Worm (Caenorhabditis elegans) whole organism, L1 larva: ENCODE measurements around the gene Y17D7C.1.

Source experiments
- C16A3.4 ChIP-seq: fragments of 150-350 bp; optimal IDR thresholded peaks from 2 replicates; lab custom pipeline; 2014; ENCODE audit warnings: missing biosample characterization, missing genetic modification characterization
- aha-1 ChIP-seq: fragments of 150-350 bp; optimal IDR thresholded peaks from 2 replicates; lab custom pipeline; 2014; ENCODE audit warnings: missing biosample characterization, missing genetic modification characterization
- ceh-8 ChIP-seq: fragments of 200-800 bp; sonication (Bioruptor generic); optimal IDR thresholded peaks from 2 replicates; lab custom pipeline; 2018; ENCODE audit warnings: mild to moderate bottlenecking, missing genetic modification characterization, moderate library complexity, missing compliant biosample characterization
- ceh-88 ChIP-seq: fragments of 200-800 bp; sonication (Bioruptor generic); IDR thresholded peaks from 2 replicates; pipeline ENCODE4 v1.3.6; 2022; ENCODE audit warnings: missing genetic modification characterization, missing compliant biosample characterization
- ceh-90 ChIP-seq: sonication (generic microtip); optimal IDR thresholded peaks from 2 replicates; lab custom pipeline; 2016; ENCODE audit warnings: missing genetic modification characterization, missing compliant biosample characterization
- dpl-1 ChIP-seq, 3 experiments: fragments of 150-350 bp in 2 of 3; sonication (generic microtip) in 1 of 3; optimal IDR thresholded peaks; 2 replicates each; lab custom pipeline; 2014 to 2017; ENCODE audit warnings: missing biosample characterization in 3 of 3, missing genetic modification characterization in 3 of 3, missing genetic modification reagents in 3 of 3
- dsc-1 ChIP-seq: sonication (generic microtip); optimal IDR thresholded peaks from 2 replicates; lab custom pipeline; 2016; ENCODE audit warnings: mild to moderate bottlenecking, missing genetic modification characterization, missing compliant biosample characterization
- efl-1 ChIP-seq, 4 experiments: fragments of 150-350 bp; optimal IDR thresholded peaks in 3 of 4; peaks in 1 of 4; 1 replicate in 1 of 4; 2 replicates in 3 of 4; lab custom pipeline; 2014; ENCODE audit warnings: missing biosample characterization in 2 of 4, missing genetic modification characterization in 2 of 4, missing genetic modification reagents in 2 of 4
- efl-3 ChIP-seq: fragments of 200-800 bp; sonication (Bioruptor generic); optimal IDR thresholded peaks from 2 replicates; lab custom pipeline; 2018; ENCODE audit warnings: mild to moderate bottlenecking, missing genetic modification characterization, missing compliant biosample characterization
- egl-13 ChIP-seq: sonication (generic microtip); optimal IDR thresholded peaks from 2 replicates; lab custom pipeline; 2016; ENCODE audit warnings: missing genotype, missing genetic modification reagents, missing genetic modification characterization, missing compliant biosample characterization
- elt-2 ChIP-seq: sonication (generic microtip); optimal IDR thresholded peaks from 2 replicates; lab custom pipeline; 2016; ENCODE audit warnings: missing genetic modification characterization, mild to moderate bottlenecking, inconsistent platforms, missing compliant biosample characterization, missing genetic modification reagents
- elt-3 ChIP-seq, 6 experiments: fragments of 150-350 bp in 1 of 6; sonication (generic microtip); optimal IDR thresholded peaks; 2 replicates each; lab custom pipeline; 2017 to 2018; ENCODE audit warnings: missing biosample characterization in 6 of 6, missing genetic modification characterization in 6 of 6, inconsistent platforms in 1 of 6
- fkh-10 ChIP-seq: sonication (generic microtip); optimal IDR thresholded peaks from 2 replicates; lab custom pipeline; 2017; ENCODE audit warnings: missing biosample characterization, missing genetic modification reagents, missing genetic modification characterization
- fkh-8 ChIP-seq: sonication (generic microtip); optimal IDR thresholded peaks from 2 replicates; lab custom pipeline; 2016; ENCODE audit warnings: mild to moderate bottlenecking, missing genetic modification characterization, missing compliant biosample characterization
- grh-1 ChIP-seq: fragments of 200-800 bp; sonication (Bioruptor generic); IDR thresholded peaks from 2 replicates; pipeline ENCODE4 v1.3.6; 2022; ENCODE audit warnings: missing genetic modification reagents, missing genetic modification characterization, missing compliant biosample characterization
- hlh-17 ChIP-seq: fragments of 200-800 bp; sonication (Bioruptor generic); optimal IDR thresholded peaks from 2 replicates; lab custom pipeline; 2018; ENCODE audit warnings: missing genetic modification characterization, mild to moderate bottlenecking, missing compliant biosample characterization, moderate library complexity, borderline replicate concordance
- hpl-2 ChIP-seq: fragments of 150-350 bp; optimal IDR thresholded peaks from 2 replicates; lab custom pipeline; 2014; ENCODE audit warnings: missing biosample characterization, missing genetic modification reagents, missing genetic modification characterization
- lin-14 ChIP-seq: fragments of 200-800 bp; sonication (Bioruptor generic); optimal IDR thresholded peaks from 2 replicates; lab custom pipeline; 2018; ENCODE audit warnings: mild to moderate bottlenecking, missing genetic modification characterization, moderate library complexity, missing compliant biosample characterization
- lin-35 ChIP-seq, 2 experiments: fragments of 150-350 bp; optimal IDR thresholded peaks; 2 replicates each; lab custom pipeline; 2014; ENCODE audit warnings: missing biosample characterization in 2 of 2, missing genetic modification characterization in 2 of 2, missing genetic modification reagents in 2 of 2
- lin-39 ChIP-seq: fragments of 150-350 bp; optimal IDR thresholded peaks from 2 replicates; lab custom pipeline; 2014; ENCODE audit warnings: missing biosample characterization, missing genetic modification reagents, missing genetic modification characterization
- lir-3 ChIP-seq: sonication (generic microtip); optimal IDR thresholded peaks from 2 replicates; lab custom pipeline; 2016; ENCODE audit warnings: mild to moderate bottlenecking, missing genetic modification characterization, moderate library complexity, missing compliant biosample characterization; ENCODE audit not compliant: poor library complexity
- mdl-1 ChIP-seq, 2 experiments: fragments of 150-350 bp; optimal IDR thresholded peaks; 2 replicates each; lab custom pipeline; 2014 to 2017; ENCODE audit warnings: missing biosample characterization in 2 of 2, missing genetic modification characterization in 2 of 2, inconsistent platforms in 1 of 2
- nhr-11 ChIP-seq: fragments of 150-350 bp; optimal IDR thresholded peaks from 2 replicates; lab custom pipeline; 2014; ENCODE audit warnings: missing biosample characterization, missing genetic modification characterization
- nhr-12 ChIP-seq: sonication (generic microtip); optimal IDR thresholded peaks from 2 replicates; lab custom pipeline; 2017; ENCODE audit warnings: missing biosample characterization, missing genetic modification characterization
- nhr-19 ChIP-seq: fragments of 200-800 bp; sonication (Bioruptor generic); conservative IDR thresholded peaks from 2 replicates; pipeline ENCODE4 v1.3.6; 2022; ENCODE audit warnings: missing genetic modification characterization, missing compliant biosample characterization
- nhr-47 ChIP-seq: sonication (generic microtip); optimal IDR thresholded peaks from 2 replicates; lab custom pipeline; 2016; ENCODE audit warnings: mild to moderate bottlenecking, missing genetic modification characterization, moderate library complexity, missing compliant biosample characterization
- nhr-77 ChIP-seq: fragments of 150-350 bp; optimal IDR thresholded peaks from 2 replicates; lab custom pipeline; 2014; ENCODE audit warnings: missing biosample characterization, missing genetic modification characterization
- nhr-84 ChIP-seq: sonication (generic microtip); optimal IDR thresholded peaks from 2 replicates; lab custom pipeline; 2017; ENCODE audit warnings: missing biosample characterization, missing genetic modification characterization
- nhr-85 ChIP-seq: sonication (generic microtip); peaks from one replicate; lab custom pipeline; 2016; ENCODE audit warnings: missing genetic modification characterization, inconsistent platforms, missing compliant biosample characterization
- pag-3 ChIP-seq: sonication (generic microtip); optimal IDR thresholded peaks from 2 replicates; lab custom pipeline; 2017; ENCODE audit warnings: missing genetic modification characterization, mild to moderate bottlenecking, missing compliant biosample characterization, antibody characterized with exemption, borderline replicate concordance; ENCODE audit not compliant: insufficient read depth
- pax-3 ChIP-seq: fragments of 200-800 bp; sonication (Bioruptor generic); optimal IDR thresholded peaks from 2 replicates; lab custom pipeline; 2018; ENCODE audit warnings: mild to moderate bottlenecking, missing genetic modification characterization, moderate library complexity, missing compliant biosample characterization
- pqm-1 ChIP-seq: sonication (generic microtip); optimal IDR thresholded peaks from 3 replicates; lab custom pipeline; 2017; ENCODE audit warnings: missing biosample characterization, missing genetic modification characterization
- rnt-1 ChIP-seq: sonication (generic microtip); optimal IDR thresholded peaks from 2 replicates; lab custom pipeline; 2016; ENCODE audit warnings: mild to moderate bottlenecking, missing genetic modification characterization, moderate library complexity, missing compliant biosample characterization
- sox-4 ChIP-seq: sonication (generic microtip); optimal IDR thresholded peaks from 2 replicates; lab custom pipeline; 2016; ENCODE audit warnings: missing genetic modification characterization, missing compliant biosample characterization
- sptf-1 ChIP-seq: fragments of 150-350 bp; optimal IDR thresholded peaks from 2 replicates; lab custom pipeline; 2014; ENCODE audit warnings: missing biosample characterization, missing genetic modification characterization
- swsn-7 ChIP-seq: sonication (generic microtip); optimal IDR thresholded peaks from 2 replicates; lab custom pipeline; 2016; ENCODE audit warnings: missing genetic modification characterization, missing compliant biosample characterization
- unc-30 ChIP-seq: sonication (generic microtip); optimal IDR thresholded peaks from 2 replicates; lab custom pipeline; 2017; ENCODE audit warnings: missing biosample characterization, missing genetic modification characterization
- xbp-1 ChIP-seq: sonication (generic microtip); optimal IDR thresholded peaks from 2 replicates; lab custom pipeline; 2016; ENCODE audit warnings: missing genetic modification characterization, missing compliant biosample characterization
- zag-1 ChIP-seq: fragments of 150-350 bp; optimal IDR thresholded peaks from 2 replicates; lab custom pipeline; 2014; ENCODE audit warnings: missing biosample characterization, missing genetic modification characterization
- zip-4 ChIP-seq: fragments of 200-800 bp; sonication (Bioruptor generic); optimal IDR thresholded peaks from 2 replicates; lab custom pipeline; 2018; ENCODE audit warnings: mild to moderate bottlenecking, missing genetic modification characterization, moderate library complexity, missing compliant biosample characterization
- ztf-11 ChIP-seq, 2 experiments: sonication (generic microtip); optimal IDR thresholded peaks; 2 replicates each; lab custom pipeline; 2016 to 2017; ENCODE audit warnings: missing genetic modification characterization in 2 of 2, missing biosample characterization in 1 of 2, missing compliant biosample characterization in 1 of 2

Gene Y17D7C.1

ce11 chrV:18667179-18667578 lies 39.2 kb upstream of the Y17D7C.1 start:
- TF ChIP-seq nhr-85 (tag; lab: Kevin White, UChicago) = peak; percentile 10
- TF ChIP-seq elt-3 (tag; optimal IDR thresholded peaks at IDR 0.05; lab: Kevin White, UChicago) = no peak
- TF ChIP-seq efl-1 (optimal IDR thresholded peaks at IDR 0.05; lab: Kevin White, UChicago) = no peak
- peak in 1 of 2 experiments; percentile 75 for TF ChIP-seq efl-1 (GFP tag; optimal IDR thresholded peaks at IDR 0.05 in 1 of 2; lab: Kevin White, UChicago)
- no peak for TF ChIP-seq swsn-7 (tag; lab: Kevin White, UChicago)

- TF ChIP-seq zip-4 (GFP tag; lab: Kevin White, UChicago) (no peak), lin-39 (tag; lab: Kevin White, UChicago) (no peak), efl-3 (GFP tag; lab: Kevin White, UChicago) (no peak), xbp-1 (no peak), lin-35 (GFP tag; optimal IDR thresholded peaks at IDR 0.05; lab: Kevin White, UChicago) (no peak), unc-30 (tag; lab: Kevin White, UChicago) (no peak), nhr-77 (tag; lab: Kevin White, UChicago) (no peak), C16A3.4 (tag; lab: Kevin White, UChicago) (no peak), pag-3 (tag; lab: Kevin White, UChicago) (no peak), rnt-1 (tag; lab: Kevin White, UChicago) (no peak), ceh-90 (tag; lab: Kevin White, UChicago) (no peak)
These were observed 36.4 kb upstream of the Y17D7C.1 start, which contains the start of gene Y69H2.10 for ce11 chrV:18670017-18670416. TSS of gene Y69H2.10 (plus strand) at chrV:18670317.

DNA sequence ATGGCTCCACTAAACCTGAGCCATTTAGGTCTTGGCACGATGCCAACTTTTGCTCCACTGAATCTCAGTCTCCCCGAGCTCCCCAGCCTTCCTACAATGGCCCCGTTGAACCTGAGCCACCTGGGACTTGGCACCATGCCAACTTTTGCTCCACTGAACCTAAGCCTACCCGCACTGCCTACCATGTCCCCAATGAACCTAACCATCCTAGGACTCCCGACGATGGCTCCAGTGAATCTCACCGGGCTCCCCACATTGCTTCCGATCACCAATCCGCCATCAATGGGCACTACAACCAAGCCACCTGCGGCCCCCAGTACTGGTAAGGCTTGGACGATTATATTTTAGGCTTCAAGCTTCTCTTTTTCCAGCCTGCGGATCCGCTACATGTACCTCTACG lies 34.6 kb upstream of the Y17D7C.1 start:
- TF ChIP-seq efl-1 (optimal IDR thresholded peaks at IDR 0.05; lab: Kevin White, UChicago) (no peak), efl-1 (GFP tag; optimal IDR thresholded peaks at IDR 0.05 in 1 of 2; lab: Kevin White, UChicago) (peak in 1 of 2 experiments; percentile 82), nhr-19 (GFP tag; lab: Robert Waterston, UW) (no peak)
- TF ChIP-seq, all 84 proteins: peak for 1

DNA sequence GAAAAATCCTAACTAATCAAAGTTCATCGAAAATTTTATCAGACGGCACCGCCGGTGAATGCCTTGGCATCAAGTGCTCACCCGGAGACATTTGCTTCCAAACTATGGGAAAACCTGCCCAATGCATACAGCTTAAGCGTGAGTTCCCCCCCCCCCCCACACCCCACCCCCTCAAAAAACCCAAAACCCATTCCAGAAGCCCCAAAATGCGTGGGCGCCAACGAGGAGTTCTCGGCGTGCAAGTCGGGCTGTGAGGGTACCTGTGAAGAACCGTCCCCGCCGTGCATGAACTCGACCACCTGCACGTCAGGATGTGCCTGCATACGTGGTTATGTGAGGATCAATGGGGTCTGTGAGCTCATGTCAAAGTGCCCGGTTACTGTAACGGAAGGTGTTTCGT lies 32.0 kb upstream of the Y17D7C.1 start:
- TF ChIP-seq elt-3 (tag; optimal IDR thresholded peaks at IDR 0.05; lab: Kevin White, UChicago) (no peak), efl-1 (optimal IDR thresholded peaks at IDR 0.05; lab: Kevin White, UChicago) (no peak), efl-1 (GFP tag; optimal IDR thresholded peaks at IDR 0.05 in 1 of 2; lab: Kevin White, UChicago) (no peak), hpl-2 (GFP tag; lab: Kevin White, UChicago) (no peak), hlh-17 (GFP tag; lab: Kevin White, UChicago) (no peak)
- TF ChIP-seq, all 84 proteins: peak for 0

- TF ChIP-seq nhr-47 (tag; lab: Kevin White, UChicago) (peak; percentile 64), nhr-11 (tag; lab: Kevin White, UChicago) (no peak), elt-2 (tag; lab: Kevin White, UChicago) (no peak), aha-1 (tag; lab: Kevin White, UChicago) (no peak), hpl-2 (GFP tag; lab: Kevin White, UChicago) (no peak), fkh-8 (tag; lab: Kevin White, UChicago) (peak; percentile 63), lin-14 (GFP tag; lab: Kevin White, UChicago) (no peak), xbp-1 (no peak), fkh-10 (GFP tag; lab: Kevin White, UChicago) (no peak), nhr-85 (tag; lab: Kevin White, UChicago) (no peak), egl-13 (tag; lab: Kevin White, UChicago) (peak; percentile 7), grh-1 (GFP tag; lab: Robert Waterston, UW) (no peak), ztf-11 (tag; optimal IDR thresholded peaks at IDR 0.05; lab: Kevin White, UChicago) (no peak), nhr-12 (no peak), ceh-88 (GFP tag; lab: Robert Waterston, UW) (no peak), dsc-1 (tag; lab: Kevin White, UChicago) (peak; percentile 80), pqm-1 (tag; lab: Kevin White, UChicago) (no peak), sptf-1 (tag; lab: Kevin White, UChicago) (no peak), ceh-8 (GFP tag; lab: Kevin White, UChicago) (no peak), nhr-84 (tag; lab: Kevin White, UChicago) (no peak), pax-3 (tag; lab: Kevin White, UChicago) (peak; percentile 54), zag-1 (tag; lab: Kevin White, UChicago) (no peak), ceh-90 (tag; lab: Kevin White, UChicago) (no peak), mdl-1 (tag; optimal IDR thresholded peaks at IDR 0.05; lab: Kevin White, UChicago) (no peak), C16A3.4 (tag; lab: Kevin White, UChicago) (no peak), lir-3 (no peak), dpl-1 (GFP tag; optimal IDR thresholded peaks at IDR 0.05; lab: Kevin White, UChicago) (no peak), sox-4 (tag; lab: Kevin White, UChicago) (peak; percentile 12), pag-3 (tag; lab: Kevin White, UChicago) (no peak)
These were observed 21.8 kb upstream of the Y17D7C.1 start, which contains the start of gene Y69H2.17 for ce11 chrV:18684455-18684987. TSS of gene Y69H2.17 (plus strand) at chrV:18684937.
